Fruit fly (Drosophila melanogaster): Measurements from ENCODE around the gene CG11069.

Gene CG11069

dm6 chr3R:24850420-24850819 lies 44.1 kb upstream of the CG11069 start, which contains the start of gene CG7006 (continued):
- TF ChIP-seq Trl (optimal IDR thresholded peaks at IDR 0.05): no peak
- TF ChIP-seq Trl (GFP tag; optimal IDR thresholded peaks at IDR 0.05): peak; percentile 82
- TF ChIP-seq CG12942 (GFP tag; optimal IDR thresholded peaks at IDR 0.05): peak; percentile 78
- TF ChIP-seq CG10543 (GFP tag; optimal IDR thresholded peaks at IDR 0.05): no peak
- TF ChIP-seq ttk (GFP tag; IDR thresholded peaks at IDR 0.05): peak; percentile 52
- no peak for TF ChIP-seq exex (tag; optimal IDR thresholded peaks at IDR 0.05)
- peak; percentile 49; the same call in 1 of the 2 replicates for TF ChIP-seq CG7372 (GFP tag; IDR thresholded peaks at IDR 0.05)
- peak; percentile 81 for TF ChIP-seq Bteb2 (GFP tag; optimal IDR thresholded peaks at IDR 0.05)
- TF ChIP-seq CG7786 (GFP tag; optimal IDR thresholded peaks at IDR 0.05): peak; percentile 85
- TF ChIP-seq CG7987 (GFP tag; optimal IDR thresholded peaks at IDR 0.05): peak; percentile 35
- peak; percentile 61 for TF ChIP-seq Camta (GFP tag; optimal IDR thresholded peaks at IDR 0.05)
- TF ChIP-seq vvl (GFP tag; IDR thresholded peaks at IDR 0.05): peak; percentile 88
- peak; percentile 79 for TF ChIP-seq CG11247 (GFP tag; IDR thresholded peaks at IDR 0.05)
- no peak for TF ChIP-seq Fer1 (GFP tag; optimal IDR thresholded peaks at IDR 0.05)
- TF ChIP-seq CG3726 (GFP tag; IDR thresholded peaks at IDR 0.05): no peak
- peak; percentile 55 for TF ChIP-seq Usf (GFP tag; optimal IDR thresholded peaks at IDR 0.05)
- TF ChIP-seq pzg (GFP tag; optimal IDR thresholded peaks at IDR 0.05): peak; percentile 94
- TF ChIP-seq CG1792 (GFP tag; optimal IDR thresholded peaks at IDR 0.05): peak; percentile 72
- TF ChIP-seq Hmx (GFP tag; optimal IDR thresholded peaks at IDR 0.05): no peak
- TF ChIP-seq mam (GFP tag; optimal IDR thresholded peaks at IDR 0.05): peak; percentile 91
- TF ChIP-seq ems (GFP tag; optimal IDR thresholded peaks at IDR 0.05): peak; percentile 69
- peak; percentile 18 for TF ChIP-seq nerfin-1 (tag; optimal IDR thresholded peaks at IDR 0.05)
- peak; percentile 50; the same call in 1 of the 3 replicates for TF ChIP-seq H15 (GFP tag; IDR thresholded peaks at IDR 0.05)
- TF ChIP-seq CG11398 (GFP tag; optimal IDR thresholded peaks at IDR 0.05): peak; percentile 46
- no peak for TF ChIP-seq CG15696 (tag; optimal IDR thresholded peaks at IDR 0.05)
- TF ChIP-seq shn (GFP tag; optimal IDR thresholded peaks at IDR 0.05): peak; percentile 82

dm6 chr3R:24851429-24851828 lies 43.1 kb upstream of the CG11069 start, which contains the start of gene Nct:
Gene Nct, plus strand, starts transcription at chr3R:24851601.
- peak; percentile 1 for TF ChIP-seq CG17829 (tag; optimal IDR thresholded peaks at IDR 0.05)
- no peak for TF ChIP-seq hkb (optimal IDR thresholded peaks at IDR 0.05)
- no peak for TF ChIP-seq hkb (GFP tag; IDR thresholded peaks at IDR 0.05)
- TF ChIP-seq CG10274 (GFP tag; optimal IDR thresholded peaks at IDR 0.05): no peak
- no peak for TF ChIP-seq CG14441 (GFP tag; IDR thresholded peaks at IDR 0.05)
- no peak for TF ChIP-seq Elba2 (GFP tag; optimal IDR thresholded peaks at IDR 0.05)
- TF ChIP-seq Lpt (GFP tag; optimal IDR thresholded peaks at IDR 0.05): no peak
- no peak for TF ChIP-seq CG4730 (GFP tag; IDR thresholded peaks at IDR 0.05)
- peak; percentile 71; the same call in 1 of the 2 replicates for TF ChIP-seq MBD-R2 (GFP tag; IDR thresholded peaks at IDR 0.05)
- no peak for TF ChIP-seq CG17802 (tag; optimal IDR thresholded peaks at IDR 0.05)
- TF ChIP-seq Dp (GFP tag; optimal IDR thresholded peaks at IDR 0.05): peak; percentile 60
- TF ChIP-seq CG8089 (GFP tag; optimal IDR thresholded peaks at IDR 0.05): no peak
- TF ChIP-seq Taf1 (GFP tag; IDR thresholded peaks at IDR 0.05): no peak
- no peak for TF ChIP-seq zen (tag; optimal IDR thresholded peaks at IDR 0.05)
- TF ChIP-seq pzg (GFP tag; optimal IDR thresholded peaks at IDR 0.05): peak; percentile 53
- TF ChIP-seq CG14710 (tag; optimal IDR thresholded peaks at IDR 0.05): peak; percentile 38
- peak; percentile 51 for TF ChIP-seq CG4617 (GFP tag; optimal IDR thresholded peaks at IDR 0.05; ENCODE audit: borderline replicate concordance)
- TF ChIP-seq gcm (GFP tag; optimal IDR thresholded peaks at IDR 0.05): no peak
- TF ChIP-seq CG9876 (GFP tag; optimal IDR thresholded peaks at IDR 0.05): no peak
- TF ChIP-seq ac (GFP tag; optimal IDR thresholded peaks at IDR 0.05): no peak
- TF ChIP-seq bcd (GFP tag; optimal IDR thresholded peaks at IDR 0.05): no peak
- TF ChIP-seq Hr78 (GFP tag; optimal IDR thresholded peaks at IDR 0.05): no peak
- no peak for TF ChIP-seq chinmo (GFP tag; IDR thresholded peaks at IDR 0.05; ENCODE audit: partially characterized antibody)
- no peak for TF ChIP-seq crol (GFP tag; IDR thresholded peaks at IDR 0.05)
- TF ChIP-seq CG10267 (tag; optimal IDR thresholded peaks at IDR 0.05): peak; percentile 17
- no peak for TF ChIP-seq CG17328 (GFP tag; IDR thresholded peaks at IDR 0.05)
- no peak for TF ChIP-seq tx (GFP tag; optimal IDR thresholded peaks at IDR 0.05)
- TF ChIP-seq ftz-f1 (GFP tag; optimal IDR thresholded peaks at IDR 0.05): peak; percentile 0
